Worm (Caenorhabditis elegans): ENCODE results near the gene C14B1.8.

ce11 chrIII:3745138-3745537, 25.7 kb upstream of the C14B1.8 start, which contains the start of gene lin-48:
- TF ChIP-seq ceh-82 (tag; optimal IDR thresholded peaks at IDR 0.05) (no peak), nhr-237 (tag; optimal IDR thresholded peaks at IDR 0.05) (no peak), pqm-1 (tag; optimal IDR thresholded peaks at IDR 0.05) (no peak), ceh-28 (tag; optimal IDR thresholded peaks at IDR 0.05) (no peak), pha-4 (tag; optimal IDR thresholded peaks at IDR 0.05) (no peak), ceh-16 (tag; optimal IDR thresholded peaks at IDR 0.05) (no peak)

Data from whole organism, L3 larva.